Fruit fly (Drosophila melanogaster) S2 (cell line): ENCODE measurements around the gene RhoGAP18B.

Experiments used
- CG8478 ChIP-seq: fragments of >200 bp; optimal IDR thresholded peaks from 2 replicates; lab custom pipeline; 2018
- CTCF ChIP-seq, 2 experiments: fragments of >200 bp; optimal IDR thresholded peaks; 2 replicates each; lab custom pipeline; 2018

- TF ChIP-seq CG8478 (lab: Kevin White, UChicago): no peak
- TF ChIP-seq CTCF (optimal IDR thresholded peaks at IDR 0.05; lab: Kevin White, UChicago): no peak
Measured at dm6 chrX:19157471-19157870, 9.4 kb downstream of the RhoGAP18B start.
